Fruit fly (Drosophila melanogaster): Measurements from ENCODE around the gene Prp6.

Gene Prp6

dm6 chr3L:18904772-18905601 is at the start of gene Prp6, which contains the start of gene CSN1b:
Prp6 (plus strand) TSS chr3L:18905372.
CSN1b (minus strand) TSS chr3L:18904930.
- TF ChIP-seq CG12659 (GFP tag; optimal IDR thresholded peaks at IDR 0.05) (peak; percentile 52), lab (GFP tag; optimal IDR thresholded peaks at IDR 0.05) (no peak), CG3995 (GFP tag; optimal IDR thresholded peaks at IDR 0.05) (peak; percentile 82), NfI (GFP tag; optimal IDR thresholded peaks at IDR 0.05) (no peak), CG42726 (GFP tag; IDR thresholded peaks at IDR 0.05; ENCODE audit: partially characterized antibody) (0 out of 2 replicates have a peak, but pooled peaks have one; percentile 41), CG4282 (GFP tag; optimal IDR thresholded peaks at IDR 0.05) (no peak), B-H1 (GFP tag; IDR thresholded peaks at IDR 0.05) (no peak), CG13287 (GFP tag; IDR thresholded peaks at IDR 0.05; ENCODE audit: partially characterized antibody) (peak; percentile 41), amos (GFP tag; IDR thresholded peaks at IDR 0.05; ENCODE audit: partially characterized antibody) (peak; percentile 60), lmd (GFP tag; IDR thresholded peaks at IDR 0.05) (no peak), shn (GFP tag; optimal IDR thresholded peaks at IDR 0.05) (no peak), MESR4 (GFP tag; optimal IDR thresholded peaks at IDR 0.05) (peak; percentile 58), Dref (GFP tag; IDR thresholded peaks at IDR 0.05) (peak; percentile 65), Dll (GFP tag; IDR thresholded peaks at IDR 0.05; ENCODE audit: partially characterized antibody) (peak; percentile 73; the same call in 3 of the 4 replicates), Xbp1 (GFP tag; optimal IDR thresholded peaks at IDR 0.05) (peak; percentile 21), BEAF-32 (GFP tag; optimal IDR thresholded peaks at IDR 0.05) (peak; percentile 74), MBD-R2 (GFP tag; IDR thresholded peaks at IDR 0.05) (peak; percentile 64), CG10565 (GFP tag; optimal IDR thresholded peaks at IDR 0.05) (no peak), CG3847 (GFP tag; IDR thresholded peaks at IDR 0.05) (no peak), CG8944 (GFP tag; optimal IDR thresholded peaks at IDR 0.05) (no peak), CG12155 (GFP tag; optimal IDR thresholded peaks at IDR 0.05) (no peak), scrt (GFP tag; optimal IDR thresholded peaks at IDR 0.05) (no peak), CG14014 (GFP tag; IDR thresholded peaks at IDR 0.05) (no peak), CG4707 (GFP tag; optimal IDR thresholded peaks at IDR 0.05) (no peak), CG9932 (GFP tag; IDR thresholded peaks at IDR 0.05) (peak; percentile 56), knrl (GFP tag; IDR thresholded peaks at IDR 0.05; ENCODE audit: partially characterized antibody) (peak; percentile 67; the same call in 2 of the 3 replicates), CG3281 (GFP tag; optimal IDR thresholded peaks at IDR 0.05) (no peak), Scr (GFP tag; IDR thresholded peaks at IDR 0.05; ENCODE audit: partially characterized antibody) (peak; percentile 70), lola (GFP tag; optimal IDR thresholded peaks at IDR 0.05) (peak in 1 of 3 experiments; percentile 39), CG17186 (GFP tag; optimal IDR thresholded peaks at IDR 0.05) (no peak), Max (GFP tag; optimal IDR thresholded peaks at IDR 0.05) (no peak), pho (GFP tag; optimal IDR thresholded peaks at IDR 0.05) (no peak), CG14860 (GFP tag; IDR thresholded peaks at IDR 0.05; ENCODE audit: partially characterized antibody) (0 out of 3 replicates have a peak, but pooled peaks have one; percentile 48), CG12391 (tag; optimal IDR thresholded peaks at IDR 0.05) (peak; percentile 41), ab (GFP tag; optimal IDR thresholded peaks at IDR 0.05) (no peak), CG34224 (GFP tag; IDR thresholded peaks at IDR 0.05; ENCODE audit: partially characterized antibody) (peak; percentile 42), CG9876 (GFP tag; optimal IDR thresholded peaks at IDR 0.05) (no peak), Hsf (GFP tag; optimal IDR thresholded peaks at IDR 0.05) (peak; percentile 5), CG30403 (GFP tag; optimal IDR thresholded peaks at IDR 0.05) (peak; percentile 37), row (GFP tag; IDR thresholded peaks at IDR 0.05) (peak; percentile 77), CG14710 (tag; optimal IDR thresholded peaks at IDR 0.05) (peak; percentile 60), CoRest (tag; optimal IDR thresholded peaks at IDR 0.05) (peak; percentile 46), sna (GFP tag; IDR thresholded peaks at IDR 0.05; ENCODE audit: partially characterized antibody) (peak; percentile 28; the same call in 1 of the 2 replicates), phol (tag; optimal IDR thresholded peaks at IDR 0.05) (peak; percentile 36), CG6654 (GFP tag; optimal IDR thresholded peaks at IDR 0.05) (no peak), Doc3 (GFP tag; IDR thresholded peaks at IDR 0.05; ENCODE audit: partially characterized antibody) (peak; percentile 52; the same call in 2 of the 3 replicates), CG30020 (tag; optimal IDR thresholded peaks at IDR 0.05) (peak; percentile 65)

All from whole organism, embryonic.